Worm (Caenorhabditis elegans) whole organism, L4 larva: ENCODE data around the gene cec-7.

Source experiments
- D1046.2 ChIP-seq: fragments of 200-800 bp; sonication (Bioruptor generic); IDR thresholded peaks from 2 replicates; pipeline ENCODE4 v1.3.6; 2022; ENCODE audit warnings: missing genetic modification characterization, missing compliant biosample characterization
- F10B5.3 ChIP-seq: sonication (generic microtip); optimal IDR thresholded peaks from 2 replicates; lab custom pipeline; 2016; ENCODE audit warnings: mild to moderate bottlenecking, missing genetic modification characterization, missing compliant biosample characterization
- F26F4.8 ChIP-seq: fragments of 200-800 bp; sonication (Bioruptor generic); conservative IDR thresholded peaks from 2 replicates; pipeline ENCODE4 v1.3.6; 2022; ENCODE audit warnings: missing genetic modification characterization, missing compliant biosample characterization
- R02D3.7 ChIP-seq: fragments of 150-350 bp; sonication (generic microtip); optimal IDR thresholded peaks from 3 replicates; lab custom pipeline; 2014; ENCODE audit warnings: missing biosample characterization, missing genetic modification characterization
- T26A8.4 ChIP-seq: fragments of 200-800 bp; sonication (Bioruptor generic); IDR thresholded peaks from 2 replicates; pipeline ENCODE4 v1.3.6; 2022; ENCODE audit warnings: missing genetic modification characterization, missing compliant biosample characterization
- Y105C5A.15 ChIP-seq: fragments of 200-800 bp; sonication (Bioruptor generic); IDR thresholded peaks from 2 replicates; pipeline ENCODE4 v1.3.6; 2022; ENCODE audit warnings: missing genetic modification characterization, missing compliant biosample characterization
- Y5F2A.4 ChIP-seq: fragments of 200-800 bp; sonication (Bioruptor generic); optimal IDR thresholded peaks from 2 replicates; lab custom pipeline; 2018; ENCODE audit warnings: mild to moderate bottlenecking, missing genetic modification characterization, missing compliant biosample characterization
- ZK337.2 ChIP-seq: fragments of 200-800 bp; sonication (Bioruptor generic); IDR thresholded peaks from 2 replicates; pipeline ENCODE4 v1.3.6; 2022; ENCODE audit warnings: missing genetic modification reagents, missing genetic modification characterization, missing compliant biosample characterization
- aha-1 ChIP-seq: fragments of 150-350 bp; peaks from one replicate; lab custom pipeline; 2014; ENCODE audit warnings: missing biosample characterization, missing genetic modification characterization
- attf-4 ChIP-seq: sonication (generic microtip); optimal IDR thresholded peaks from 3 replicates; lab custom pipeline; 2017; ENCODE audit warnings: missing biosample characterization, missing genetic modification characterization
- ceh-62 ChIP-seq: sonication (generic microtip); optimal IDR thresholded peaks from 2 replicates; lab custom pipeline; 2017; ENCODE audit warnings: missing biosample characterization, missing genetic modification characterization
- ceh-82 ChIP-seq: sonication (generic microtip); optimal IDR thresholded peaks from 2 replicates; lab custom pipeline; 2017; ENCODE audit warnings: missing biosample characterization, missing genetic modification characterization
- cey-2 ChIP-seq: sonication (generic microtip); optimal IDR thresholded peaks from 3 replicates; lab custom pipeline; 2017; ENCODE audit warnings: missing genetic modification characterization, mild to moderate bottlenecking, missing compliant biosample characterization, antibody characterized with exemption, borderline replicate concordance; ENCODE audit not compliant: insufficient read depth
- daf-12 ChIP-seq: fragments of 150-350 bp; optimal IDR thresholded peaks from 2 replicates; lab custom pipeline; 2014; ENCODE audit warnings: missing biosample characterization, missing genetic modification reagents, missing genetic modification characterization
- daf-8 ChIP-seq: fragments of 200-800 bp; sonication (Bioruptor generic); IDR thresholded peaks from 2 replicates; pipeline ENCODE4 v1.3.6; 2022; ENCODE audit warnings: missing genetic modification characterization, missing compliant biosample characterization
- dmd-8 ChIP-seq: fragments of 200-800 bp; sonication (Bioruptor generic); IDR thresholded peaks from 2 replicates; pipeline ENCODE4 v1.3.6; 2022; ENCODE audit warnings: missing genetic modification characterization, missing compliant biosample characterization
- dmd-9 ChIP-seq: fragments of 200-800 bp; sonication (Bioruptor generic); IDR thresholded peaks from 2 replicates; pipeline ENCODE4 v1.3.6; 2022; ENCODE audit warnings: missing genetic modification reagents, missing genetic modification characterization, missing compliant biosample characterization
- dpl-1 ChIP-seq: fragments of 150-350 bp; optimal IDR thresholded peaks from 2 replicates; lab custom pipeline; 2014; ENCODE audit warnings: missing biosample characterization, missing genetic modification reagents, missing genetic modification characterization
- egl-27 ChIP-seq: sonication (generic microtip); optimal IDR thresholded peaks from 3 replicates; lab custom pipeline; 2017; ENCODE audit warnings: missing biosample characterization, missing genetic modification reagents, missing genetic modification characterization
- egl-43 ChIP-seq: fragments of 200-800 bp; sonication (Bioruptor generic); IDR thresholded peaks from 2 replicates; pipeline ENCODE4 v1.3.6; 2022; ENCODE audit warnings: missing genetic modification reagents, missing genetic modification characterization, missing compliant biosample characterization
- fkh-10 ChIP-seq: fragments of 150-350 bp; optimal IDR thresholded peaks from 2 replicates; lab custom pipeline; 2014; ENCODE audit warnings: missing biosample characterization, missing genetic modification reagents, missing genetic modification characterization
- fos-1 ChIP-seq: fragments of 150-350 bp; optimal IDR thresholded peaks from 2 replicates; lab custom pipeline; 2014; ENCODE audit warnings: missing biosample characterization, missing genetic modification characterization
- hif-1 ChIP-seq, 2 experiments: sonication (generic microtip); optimal IDR thresholded peaks; 2 replicates each; lab custom pipeline; 2016 to 2017; ENCODE audit warnings: missing compliant biosample characterization in 2 of 2, missing genetic modification characterization in 2 of 2, missing genetic modification reagents in 2 of 2, missing genotype in 2 of 2, mild to moderate bottlenecking in 1 of 2
- hlh-11 ChIP-seq: fragments of 200-800 bp; sonication (Bioruptor generic); optimal IDR thresholded peaks from 2 replicates; lab custom pipeline; 2018; ENCODE audit warnings: mild to moderate bottlenecking, missing genetic modification characterization, missing compliant biosample characterization
- hmg-1.1 ChIP-seq: fragments of 200-800 bp; sonication (Bioruptor generic); IDR thresholded peaks from 2 replicates; pipeline ENCODE4 v1.3.6; 2022; ENCODE audit warnings: missing genetic modification reagents, missing genetic modification characterization, missing compliant biosample characterization
- lim-7 ChIP-seq: fragments of 200-800 bp; sonication (Bioruptor generic); IDR thresholded peaks from 2 replicates; pipeline ENCODE4 v1.3.6; 2022; ENCODE audit warnings: missing genetic modification characterization, missing compliant biosample characterization
- lin-38 ChIP-seq: fragments of 200-800 bp; sonication (Bioruptor generic); IDR thresholded peaks from 2 replicates; pipeline ENCODE4 v1.3.6; 2022; ENCODE audit warnings: missing genetic modification reagents, missing genetic modification characterization, missing compliant biosample characterization
- lir-3 ChIP-seq: sonication (generic microtip); optimal IDR thresholded peaks from 2 replicates; lab custom pipeline; 2016; ENCODE audit warnings: mild to moderate bottlenecking, missing genetic modification characterization, missing compliant biosample characterization
- mep-1 ChIP-seq: fragments of 150-350 bp; sonication (generic microtip); optimal IDR thresholded peaks from 3 replicates; lab custom pipeline; 2014; ENCODE audit warnings: missing biosample characterization, missing genetic modification characterization
- mxl-2 ChIP-seq: fragments of 200-800 bp; sonication (Bioruptor generic); conservative IDR thresholded peaks from 2 replicates; pipeline ENCODE4 v1.3.6; 2022; ENCODE audit warnings: missing genetic modification reagents, missing genetic modification characterization, missing compliant biosample characterization
- mxl-3 ChIP-seq: fragments of 200-800 bp; sonication (Bioruptor generic); optimal IDR thresholded peaks from 2 replicates; lab custom pipeline; 2018; ENCODE audit warnings: mild to moderate bottlenecking, missing genetic modification characterization, missing compliant biosample characterization
- nhr-102 ChIP-seq: sonication (generic microtip); optimal IDR thresholded peaks from 2 replicates; lab custom pipeline; 2016; ENCODE audit warnings: mild to moderate bottlenecking, missing genetic modification characterization, moderate library complexity, missing compliant biosample characterization
- nhr-11 ChIP-seq: fragments of 150-350 bp; optimal IDR thresholded peaks from 2 replicates; lab custom pipeline; 2014; ENCODE audit warnings: missing biosample characterization, missing genetic modification characterization
- nhr-25 ChIP-seq: sonication (generic microtip); optimal IDR thresholded peaks from 2 replicates; lab custom pipeline; 2017; ENCODE audit warnings: missing genetic modification characterization, mild to moderate bottlenecking, missing compliant biosample characterization, antibody characterized with exemption, moderate library complexity, borderline replicate concordance; ENCODE audit not compliant: insufficient read depth
- nhr-28 ChIP-seq: fragments of 150-350 bp; optimal IDR thresholded peaks from 2 replicates; lab custom pipeline; 2014; ENCODE audit warnings: missing biosample characterization, missing genetic modification characterization
- nhr-6 ChIP-seq: fragments of 150-350 bp; optimal IDR thresholded peaks from 2 replicates; lab custom pipeline; 2014; ENCODE audit warnings: missing biosample characterization, missing genetic modification characterization
- nhr-76 ChIP-seq: fragments of 150-350 bp; optimal IDR thresholded peaks from 2 replicates; lab custom pipeline; 2014; ENCODE audit warnings: missing biosample characterization, missing genetic modification characterization
- nhr-77 ChIP-seq: fragments of 150-350 bp; optimal IDR thresholded peaks from 2 replicates; lab custom pipeline; 2014; ENCODE audit warnings: missing biosample characterization, missing genetic modification characterization
- php-3 ChIP-seq: fragments of 200-800 bp; sonication (Bioruptor generic); IDR thresholded peaks from 2 replicates; pipeline ENCODE4 v1.3.6; 2022; ENCODE audit warnings: missing genetic modification reagents, missing genetic modification characterization, missing compliant biosample characterization
- pqm-1 ChIP-seq: sonication (generic microtip); optimal IDR thresholded peaks from 2 replicates; lab custom pipeline; 2017; ENCODE audit warnings: missing biosample characterization, missing genetic modification characterization
- rbr-2 ChIP-seq: sonication (generic microtip); optimal IDR thresholded peaks from 2 replicates; lab custom pipeline; 2016; ENCODE audit warnings: missing genotype, missing genetic modification characterization, missing compliant biosample characterization
- saeg-2 ChIP-seq: fragments of 200-800 bp; sonication (Bioruptor generic); IDR thresholded peaks from 2 replicates; pipeline ENCODE4 v1.3.6; 2022; ENCODE audit warnings: missing genetic modification reagents, missing genetic modification characterization, missing compliant biosample characterization
- sdz-12 ChIP-seq: fragments of 200-800 bp; sonication (Bioruptor generic); optimal IDR thresholded peaks from 2 replicates; lab custom pipeline; 2018; ENCODE audit warnings: mild to moderate bottlenecking, missing genetic modification characterization, missing compliant biosample characterization
- skn-1 ChIP-seq: fragments of 150-350 bp; optimal IDR thresholded peaks from 2 replicates; lab custom pipeline; 2014; ENCODE audit warnings: missing biosample characterization, missing genetic modification characterization
- snpc-4 ChIP-seq: fragments of 150-350 bp; optimal IDR thresholded peaks from 2 replicates; lab custom pipeline; 2014; ENCODE audit warnings: missing biosample characterization, missing genetic modification characterization
- spr-1 ChIP-seq: sonication (generic microtip); optimal IDR thresholded peaks from 2 replicates; lab custom pipeline; 2016; ENCODE audit warnings: mild to moderate bottlenecking, missing genetic modification characterization, missing compliant biosample characterization
- spr-3 ChIP-seq: fragments of 200-800 bp; sonication (Bioruptor generic); optimal IDR thresholded peaks from 2 replicates; lab custom pipeline; 2018; ENCODE audit warnings: mild to moderate bottlenecking, missing genetic modification characterization, missing compliant biosample characterization
- unc-130 ChIP-seq: sonication (generic microtip); optimal IDR thresholded peaks from 2 replicates; lab custom pipeline; 2016; ENCODE audit warnings: missing genetic modification reagents, missing genetic modification characterization, missing compliant biosample characterization
- unc-62 ChIP-seq, 3 experiments: fragments of 150-350 bp in 1 of 3; sonication (generic microtip); optimal IDR thresholded peaks in 2 of 3; peaks in 1 of 3; 1 replicate in 1 of 3; 2 replicates in 2 of 3; lab custom pipeline; 2014 to 2017; ENCODE audit warnings: missing biosample characterization in 3 of 3, missing genetic modification characterization in 3 of 3, missing genetic modification reagents in 3 of 3, missing genotype in 1 of 3
- zfp-3 ChIP-seq: fragments of 200-800 bp; sonication (Bioruptor generic); conservative IDR thresholded peaks from 2 replicates; pipeline ENCODE4 v1.3.6; 2022; ENCODE audit warnings: missing genetic modification reagents, missing genetic modification characterization, missing compliant biosample characterization
- zip-2 ChIP-seq: fragments of 150-350 bp; optimal IDR thresholded peaks from 2 replicates; lab custom pipeline; 2014; ENCODE audit warnings: missing biosample characterization, missing genetic modification characterization
- ztf-11 ChIP-seq: fragments of 150-350 bp; optimal IDR thresholded peaks from 2 replicates; lab custom pipeline; 2014; ENCODE audit warnings: missing biosample characterization, missing genetic modification characterization

The cec-7 gene

ce11 chrIII:12874606-12875066 is 2.7 kb downstream of the cec-7 start, which contains the start of the genes mrg-1 and spcs-2 (continued):
- TF ChIP-seq hif-1 (tag; optimal IDR thresholded peaks at IDR 0.05; lab: Kevin White, UChicago) = peak in 1 of 2 experiments; percentile 72
- TF ChIP-seq sdz-12 (GFP tag; lab: Kevin White, UChicago) = no peak
- peak; percentile 73 for TF ChIP-seq dmd-9
- no peak for TF ChIP-seq daf-8
- TF ChIP-seq saeg-2 (GFP tag; lab: Robert Waterston, UW) = no peak
- TF ChIP-seq egl-43 (GFP tag; lab: Robert Waterston, UW) = peak; percentile 72; the same call in 1 of the 2 replicates
- TF ChIP-seq daf-12 (tag; lab: Kevin White, UChicago) = no peak
- TF ChIP-seq nhr-25 (tag; lab: Kevin White, UChicago) = no peak
- TF ChIP-seq attf-4 (tag; lab: Kevin White, UChicago) = no peak
- peak; percentile 32; the same call in 1 of the 2 replicates for TF ChIP-seq php-3 (GFP tag; lab: Robert Waterston, UW)
- TF ChIP-seq lin-38 (GFP tag; lab: Robert Waterston, UW) = peak; percentile 88
- TF ChIP-seq Y105C5A.15 (GFP tag; lab: Robert Waterston, UW) = no peak
- no peak for TF ChIP-seq egl-27 (tag; lab: Kevin White, UChicago)
- TF ChIP-seq dpl-1 (GFP tag; lab: Kevin White, UChicago) = peak; percentile 88
- TF ChIP-seq zfp-3 = 0 out of 2 replicates have a peak, but pooled peaks have one; percentile 35
- no peak for TF ChIP-seq mxl-2 (GFP tag; lab: Robert Waterston, UW)
- TF ChIP-seq lir-3 (tag; lab: Kevin White, UChicago) = no peak
- TF ChIP-seq rbr-2 (tag; lab: Kevin White, UChicago) = peak; percentile 87
- TF ChIP-seq nhr-77 (tag; lab: Kevin White, UChicago) = peak; percentile 61
- peak; percentile 77 for TF ChIP-seq spr-1 (tag; lab: Kevin White, UChicago)
- no peak for TF ChIP-seq F26F4.8
- TF ChIP-seq snpc-4 (tag; lab: Kevin White, UChicago) = no peak
- peak; percentile 96 for TF ChIP-seq mep-1 (tag; lab: Kevin White, UChicago)
- TF ChIP-seq lim-7 (GFP tag; lab: Robert Waterston, UW) = 0 out of 2 replicates have a peak, but pooled peaks have one; percentile 52
- peak; percentile 51 for TF ChIP-seq nhr-28
- TF ChIP-seq unc-62 (GFP tag; optimal IDR thresholded peaks at IDR 0.05 in 1 of 2; lab: Kevin White, UChicago) = peak in 1 of 2 experiments; percentile 98
- no peak for TF ChIP-seq unc-62 (tag; optimal IDR thresholded peaks at IDR 0.05; lab: Kevin White, UChicago)
- peak; percentile 74 for TF ChIP-seq nhr-6 (tag; lab: Kevin White, UChicago)
- peak; percentile 98 for TF ChIP-seq aha-1 (tag; lab: Kevin White, UChicago)
- no peak for TF ChIP-seq nhr-76 (tag; lab: Kevin White, UChicago)
- TF ChIP-seq ceh-82 (tag; lab: Kevin White, UChicago) = no peak
- TF ChIP-seq zip-2 (tag; lab: Kevin White, UChicago) = peak; percentile 56
- no peak for TF ChIP-seq ztf-11 (tag; lab: Kevin White, UChicago)
- TF ChIP-seq spr-3 (GFP tag; lab: Kevin White, UChicago) = peak; percentile 35
- no peak for TF ChIP-seq fos-1 (tag; lab: Kevin White, UChicago)
- TF ChIP-seq pqm-1 (tag; lab: Kevin White, UChicago) = no peak
- peak; percentile 70 for TF ChIP-seq hlh-11 (tag; lab: Kevin White, UChicago)
- TF ChIP-seq D1046.2 (GFP tag; lab: Robert Waterston, UW) = no peak
- TF ChIP-seq F10B5.3 (tag; lab: Kevin White, UChicago) = no peak
- peak; percentile 3 for TF ChIP-seq R02D3.7 (tag; lab: Kevin White, UChicago)
- TF ChIP-seq hmg-1.1 (GFP tag; lab: Robert Waterston, UW) = peak; percentile 83
- TF ChIP-seq nhr-102 = peak; percentile 78
- TF ChIP-seq nhr-11 (tag; lab: Kevin White, UChicago) = peak; percentile 35
- TF ChIP-seq T26A8.4 (GFP tag; lab: Robert Waterston, UW) = peak; percentile 88
- TF ChIP-seq Y5F2A.4 (GFP tag; lab: Kevin White, UChicago) = no peak
- TF ChIP-seq ceh-62 (tag; lab: Kevin White, UChicago) = no peak
- no peak for TF ChIP-seq mxl-3
- TF ChIP-seq cey-2 (tag; lab: Kevin White, UChicago) = no peak
- no peak for TF ChIP-seq skn-1 (tag; lab: Kevin White, UChicago)
- TF ChIP-seq dmd-8 (GFP tag; lab: Robert Waterston, UW) = no peak
- peak; percentile 74 for TF ChIP-seq fkh-10
- no peak for TF ChIP-seq ZK337.2 (GFP tag; lab: Robert Waterston, UW)
- TF ChIP-seq unc-130 (GFP tag; lab: Kevin White, UChicago) = peak; percentile 93
